Worm (Caenorhabditis elegans): Measurements from ENCODE around the gene Y71G10AR.4.

DNA sequence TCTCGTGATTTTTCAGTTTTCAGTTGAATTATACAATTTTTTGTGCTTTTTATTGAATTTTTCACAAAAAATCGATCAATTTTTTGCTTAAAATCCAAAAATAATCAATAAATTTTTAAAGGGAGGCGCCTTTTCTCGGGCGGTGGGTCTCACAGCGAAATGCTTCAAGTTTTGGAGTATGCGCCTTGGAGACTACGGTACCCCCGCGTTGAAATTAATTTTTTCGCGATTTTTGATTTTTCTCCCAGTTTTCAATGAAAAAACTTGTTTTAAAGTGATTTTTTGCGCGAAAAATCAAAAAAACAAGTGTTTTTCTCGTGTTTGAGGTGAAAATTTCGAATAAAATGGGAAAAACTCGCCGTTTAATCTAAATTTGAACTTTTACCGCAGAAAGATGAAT, 24.3 kb downstream of the Y71G10AR.4 start:
- TF ChIP-seq elt-3 (tag; optimal IDR thresholded peaks at IDR 0.05) (no peak), nhr-6 (tag; optimal IDR thresholded peaks at IDR 0.05) (no peak)
